Worm (Caenorhabditis elegans) whole organism, young adult: ENCODE results near the gene C02H6.3.
A peak's percentile ranks its signal among the peaks of the same experiment; 100 is the strongest.

ENCODE experiments used
- F22D6.2 ChIP-seq: sonication (generic microtip); optimal IDR thresholded peaks from 2 replicates; lab custom pipeline; 2016; ENCODE audit warnings: mild to moderate bottlenecking, missing genetic modification characterization, missing compliant biosample characterization
- F39B2.1 ChIP-seq: fragments of 200-800 bp; sonication (Bioruptor generic); IDR thresholded peaks from 2 replicates; pipeline ENCODE4 v1.3.6; 2022; ENCODE audit warnings: missing genetic modification reagents, missing genetic modification characterization, missing compliant biosample characterization
- F49E8.2 ChIP-seq: sonication (generic microtip); optimal IDR thresholded peaks from 3 replicates; lab custom pipeline; 2017; ENCODE audit warnings: missing genetic modification characterization, mild to moderate bottlenecking, missing compliant biosample characterization, antibody characterized with exemption, moderate library complexity; ENCODE audit not compliant: insufficient read depth
- K11D2.4 ChIP-seq: fragments of 200-800 bp; sonication (Bioruptor generic); IDR thresholded peaks from 2 replicates; pipeline ENCODE4 v1.3.6; 2022; ENCODE audit warnings: missing genetic modification reagents, missing genetic modification characterization, missing compliant biosample characterization
- K12H6.12 ChIP-seq: fragments of 200-800 bp; sonication (Bioruptor generic); optimal IDR thresholded peaks from 2 replicates; lab custom pipeline; 2018; ENCODE audit warnings: mild to moderate bottlenecking, missing genetic modification characterization, missing compliant biosample characterization
- Y53F4B.3 ChIP-seq: fragments of 200-800 bp; sonication (Bioruptor generic); IDR thresholded peaks from 2 replicates; pipeline ENCODE4 v1.3.6; 2022; ENCODE audit warnings: missing genetic modification reagents, missing genetic modification characterization, missing compliant biosample characterization
- Y53G8AR.9 ChIP-seq: fragments of 200-800 bp; sonication (Bioruptor generic); conservative IDR thresholded peaks from 2 replicates; pipeline ENCODE4 v1.3.6; 2022; ENCODE audit warnings: missing genetic modification reagents, missing genetic modification characterization, missing compliant biosample characterization
- Y56A3A.18 ChIP-seq: fragments of 200-800 bp; sonication (Bioruptor generic); IDR thresholded peaks from 2 replicates; pipeline ENCODE4 v1.3.6; 2022; ENCODE audit warnings: missing genetic modification reagents, missing genetic modification characterization, missing compliant biosample characterization
- Y67H2A.10 ChIP-seq: fragments of 200-800 bp; sonication (Bioruptor generic); conservative IDR thresholded peaks from 2 replicates; pipeline ENCODE4 v1.3.6; 2022; ENCODE audit warnings: missing genetic modification reagents, missing genetic modification characterization, missing compliant biosample characterization
- Y95B8A.8 ChIP-seq: fragments of 200-800 bp; sonication (Bioruptor generic); IDR thresholded peaks from 2 replicates; pipeline ENCODE4 v1.3.6; 2022; ENCODE audit warnings: missing genetic modification reagents, missing genetic modification characterization, missing compliant biosample characterization
- ama-1 ChIP-seq, 3 experiments: fragments of 150-350 bp in 1 of 3; sonication (generic microtip) in 2 of 3; optimal IDR thresholded peaks; 2 replicates each; lab custom pipeline; 2014 to 2018; ENCODE audit warnings: missing biosample characterization in 2 of 3, missing genetic modification characterization in 2 of 3, missing genetic modification reagents in 2 of 3
- aptf-3 ChIP-seq: fragments of 200-800 bp; sonication (Bioruptor generic); IDR thresholded peaks from 2 replicates; pipeline ENCODE4 v1.3.6; 2022; ENCODE audit warnings: missing genetic modification characterization, missing compliant biosample characterization
- atf-7 ChIP-seq: sonication (generic microtip); optimal IDR thresholded peaks from 2 replicates; lab custom pipeline; 2017; ENCODE audit warnings: mild to moderate bottlenecking, missing genetic modification characterization, missing compliant biosample characterization
- athp-1 ChIP-seq: sonication (generic microtip); optimal IDR thresholded peaks from 2 replicates; lab custom pipeline; 2017; ENCODE audit warnings: mild to moderate bottlenecking, missing genetic modification characterization, missing compliant biosample characterization
- attf-3 ChIP-seq: fragments of 200-800 bp; sonication (Bioruptor generic); conservative IDR thresholded peaks from 2 replicates; pipeline ENCODE4 v1.3.6; 2022; ENCODE audit warnings: missing genetic modification reagents, missing genetic modification characterization, missing compliant biosample characterization
- attf-5 ChIP-seq: fragments of 200-800 bp; sonication (Bioruptor generic); optimal IDR thresholded peaks from 2 replicates; lab custom pipeline; 2018; ENCODE audit warnings: mild to moderate bottlenecking, missing genetic modification characterization, missing compliant biosample characterization
- bed-1 ChIP-seq: fragments of 200-800 bp; sonication (Bioruptor generic); IDR thresholded peaks from 2 replicates; pipeline ENCODE4 v1.3.6; 2022; ENCODE audit warnings: missing genetic modification reagents, missing genetic modification characterization, missing compliant biosample characterization
- bed-2 ChIP-seq: fragments of 200-800 bp; sonication (Bioruptor generic); IDR thresholded peaks from 2 replicates; pipeline ENCODE4 v1.3.6; 2022; ENCODE audit warnings: missing genetic modification reagents, missing genetic modification characterization, missing compliant biosample characterization
- ccch-3 ChIP-seq: fragments of 200-800 bp; sonication (Bioruptor generic); optimal IDR thresholded peaks from 2 replicates; lab custom pipeline; 2018; ENCODE audit warnings: mild to moderate bottlenecking, missing genetic modification characterization, missing compliant biosample characterization
- cebp-1 ChIP-seq, 2 experiments: fragments of 200-800 bp in 1 of 2; sonication (Bioruptor generic) in 1 of 2; sonication (generic microtip) in 1 of 2; IDR thresholded peaks in 1 of 2; optimal IDR thresholded peaks in 1 of 2; 2 replicates each; pipeline versions ENCODE4 v1.3.6 to Lab custom; 2017 to 2022; ENCODE audit warnings: missing compliant biosample characterization in 2 of 2, missing genetic modification characterization in 2 of 2, mild to moderate bottlenecking in 1 of 2, missing genetic modification reagents in 1 of 2, moderate library complexity in 1 of 2
- ceh-40 ChIP-seq: fragments of 200-800 bp; sonication (Bioruptor generic); IDR thresholded peaks from 2 replicates; pipeline ENCODE4 v1.3.6; 2022; ENCODE audit warnings: missing genetic modification characterization, missing compliant biosample characterization
- ceh-91 ChIP-seq: fragments of 200-800 bp; sonication (Bioruptor generic); IDR thresholded peaks from 2 replicates; pipeline ENCODE4 v1.3.6; 2022; ENCODE audit warnings: missing genetic modification reagents, missing genetic modification characterization, missing compliant biosample characterization
- dpff-1 ChIP-seq: sonication (generic microtip); optimal IDR thresholded peaks from 2 replicates; lab custom pipeline; 2017; ENCODE audit warnings: mild to moderate bottlenecking, missing genetic modification characterization, missing compliant biosample characterization
- efl-1 ChIP-seq: fragments of 150-350 bp; optimal IDR thresholded peaks from 2 replicates; lab custom pipeline; 2014; ENCODE audit warnings: missing biosample characterization, missing genetic modification reagents, missing genetic modification characterization
- egl-18 ChIP-seq: fragments of 200-800 bp; sonication (Bioruptor generic); IDR thresholded peaks from 2 replicates; pipeline ENCODE4 v1.3.6; 2022; ENCODE audit warnings: missing genetic modification reagents, missing genetic modification characterization, missing compliant biosample characterization
- ekl-4 ChIP-seq: fragments of 200-800 bp; sonication (Bioruptor generic); IDR thresholded peaks from 2 replicates; pipeline ENCODE4 v1.3.6; 2022; ENCODE audit warnings: missing genetic modification reagents, missing genetic modification characterization, missing compliant biosample characterization
- fkh-3 ChIP-seq: sonication (generic microtip); optimal IDR thresholded peaks from 2 replicates; lab custom pipeline; 2016; ENCODE audit warnings: mild to moderate bottlenecking, missing genetic modification characterization, missing compliant biosample characterization
- him-1 ChIP-seq: sonication (generic microtip); optimal IDR thresholded peaks from 2 replicates; lab custom pipeline; 2016; ENCODE audit warnings: missing genotype, missing genetic modification reagents, missing genetic modification characterization, missing compliant biosample characterization
- hlh-12 ChIP-seq: sonication (generic microtip); optimal IDR thresholded peaks from 2 replicates; lab custom pipeline; 2016; ENCODE audit warnings: missing genetic modification characterization, missing compliant biosample characterization
- hmg-1.2 ChIP-seq: fragments of 200-800 bp; sonication (Bioruptor generic); IDR thresholded peaks from 2 replicates; pipeline ENCODE4 v1.3.6; 2022; ENCODE audit warnings: missing genetic modification reagents, missing genetic modification characterization, missing compliant biosample characterization
- hmg-20 ChIP-seq: fragments of 200-800 bp; sonication (Bioruptor generic); IDR thresholded peaks from 2 replicates; pipeline ENCODE4 v1.3.6; 2022; ENCODE audit warnings: missing genetic modification reagents, missing genetic modification characterization, missing compliant biosample characterization
- lag-1 ChIP-seq: fragments of 200-800 bp; sonication (Bioruptor generic); IDR thresholded peaks from 2 replicates; pipeline ENCODE4 v1.3.6; 2022; ENCODE audit warnings: missing genetic modification reagents, missing genetic modification characterization, missing compliant biosample characterization
- let-526 ChIP-seq: fragments of 200-800 bp; sonication (Bioruptor generic); IDR thresholded peaks from 2 replicates; pipeline ENCODE4 v1.3.6; 2022; ENCODE audit warnings: missing genetic modification reagents, missing genetic modification characterization, missing compliant biosample characterization
- lsy-27 ChIP-seq: sonication (generic microtip); optimal IDR thresholded peaks from 2 replicates; lab custom pipeline; 2017; ENCODE audit warnings: missing genetic modification characterization, mild to moderate bottlenecking, missing compliant biosample characterization, antibody characterized with exemption, missing genotype, borderline replicate concordance; ENCODE audit not compliant: insufficient read depth
- nfyb-1 ChIP-seq: fragments of 200-800 bp; sonication (Bioruptor generic); IDR thresholded peaks from 2 replicates; pipeline ENCODE4 v1.3.6; 2022; ENCODE audit warnings: missing genetic modification reagents, missing genetic modification characterization, missing compliant biosample characterization
- nhr-80 ChIP-seq: sonication (generic microtip); optimal IDR thresholded peaks from 2 replicates; lab custom pipeline; 2016; ENCODE audit warnings: missing genetic modification characterization, missing compliant biosample characterization
- rec-8 ChIP-seq, 2 experiments: sonication (generic microtip); optimal IDR thresholded peaks; 2 replicates each; lab custom pipeline; 2016; ENCODE audit warnings: mild to moderate bottlenecking in 2 of 2, missing genetic modification characterization in 2 of 2, missing genetic modification reagents in 2 of 2, missing genotype in 2 of 2, missing biosample characterization in 1 of 2, missing compliant biosample characterization in 1 of 2, moderate library complexity in 1 of 2
- rpc-1 ChIP-seq, 2 experiments: fragments of 150-350 bp in 1 of 2; sonication (generic microtip) in 1 of 2; optimal IDR thresholded peaks; 2 replicates each; lab custom pipeline; 2014 to 2018; ENCODE audit warnings: missing biosample characterization in 1 of 2, missing genetic modification characterization in 1 of 2, missing genetic modification reagents in 1 of 2, missing genotype in 1 of 2
- snpc-1.3 ChIP-seq: sonication (generic microtip); optimal IDR thresholded peaks from 2 replicates; lab custom pipeline; 2017; ENCODE audit warnings: missing genetic modification characterization, mild to moderate bottlenecking, missing compliant biosample characterization, antibody characterized with exemption, moderate library complexity, missing genotype, missing genetic modification reagents; ENCODE audit not compliant: insufficient read depth
- tbp1 ChIP-seq: fragments of 200-800 bp; sonication (Bioruptor generic); optimal IDR thresholded peaks from 2 replicates; lab custom pipeline; 2018; ENCODE audit warnings: mild to moderate bottlenecking, missing genetic modification characterization, missing compliant biosample characterization
- tlf-1 ChIP-seq: fragments of 200-800 bp; sonication (Bioruptor generic); optimal IDR thresholded peaks from 2 replicates; lab custom pipeline; 2018; ENCODE audit warnings: mild to moderate bottlenecking, missing genetic modification characterization, missing compliant biosample characterization
- zim-3 ChIP-seq: sonication (generic microtip); optimal IDR thresholded peaks from 2 replicates; lab custom pipeline; 2017; ENCODE audit warnings: mild to moderate bottlenecking, missing genetic modification characterization, moderate library complexity, missing compliant biosample characterization
- ztf-22 ChIP-seq: fragments of 200-800 bp; sonication (Bioruptor generic); optimal IDR thresholded peaks from 2 replicates; lab custom pipeline; 2018; ENCODE audit warnings: mild to moderate bottlenecking, missing genetic modification characterization, moderate library complexity, missing compliant biosample characterization
- ztf-28 ChIP-seq: fragments of 200-800 bp; sonication (Bioruptor generic); IDR thresholded peaks from 2 replicates; pipeline ENCODE4 v1.3.6; 2022; ENCODE audit warnings: missing genetic modification reagents, missing genetic modification characterization, missing compliant biosample characterization

Gene C02H6.3

DNA sequence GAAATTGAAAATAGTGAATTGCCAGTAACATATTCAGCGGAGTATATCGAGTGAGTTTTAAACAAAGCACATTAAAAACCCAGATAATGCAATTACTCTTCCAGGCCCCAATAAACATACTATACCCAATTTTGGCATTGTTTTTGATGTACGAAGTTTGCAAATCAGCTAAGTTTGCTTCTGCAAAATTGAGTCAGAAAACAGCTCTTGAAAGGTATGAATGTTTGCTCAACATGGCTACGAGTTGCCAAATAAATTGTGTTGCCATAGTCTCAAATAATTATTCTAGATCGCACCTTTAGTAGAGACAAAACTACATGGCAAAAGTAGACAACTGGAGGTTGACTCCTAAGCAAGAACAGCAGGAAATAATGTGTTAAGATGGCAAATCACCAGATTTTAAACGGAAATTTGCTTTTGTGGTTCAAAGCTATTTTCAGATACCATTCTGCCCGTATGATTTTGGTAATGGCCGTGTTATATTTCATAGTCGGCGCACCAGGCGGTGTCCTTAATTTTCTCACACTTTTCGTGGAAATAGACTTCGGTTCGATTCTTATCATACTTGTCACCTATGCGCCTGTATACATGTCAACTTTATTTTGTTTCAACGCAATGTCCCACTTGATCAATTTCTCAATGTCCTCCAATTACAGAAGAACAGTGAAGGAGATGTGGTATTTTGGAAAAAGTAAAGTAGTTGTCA lies 44.9 kb upstream of the C02H6.3 start (continued):
- peak; percentile 46 for TF ChIP-seq athp-1 (tag; lab: Kevin White, UChicago)
- no peak for TF ChIP-seq F22D6.2 (tag; lab: Kevin White, UChicago)
- no peak for TF ChIP-seq ztf-28 (GFP tag; lab: Robert Waterston, UW)
- no peak for TF ChIP-seq F39B2.1 (GFP tag; lab: Robert Waterston, UW)
- TF ChIP-seq fkh-3 = peak; percentile 1
- peak; percentile 53 for TF ChIP-seq tlf-1 (GFP tag; lab: Kevin White, UChicago)
- TF ChIP-seq egl-18 = no peak
- TF ChIP-seq Y53F4B.3 (GFP tag; lab: Robert Waterston, UW) = no peak
- TF ChIP-seq Y56A3A.18 (GFP tag; lab: Robert Waterston, UW) = peak; percentile 56
- no peak for TF ChIP-seq aptf-3
- no peak for TF ChIP-seq bed-2 (GFP tag; lab: Robert Waterston, UW)
- TF ChIP-seq bed-1 (GFP tag; lab: Robert Waterston, UW) = no peak
- TF ChIP-seq Y67H2A.10 = no peak
- TF ChIP-seq him-1 = no peak
- TF ChIP-seq atf-7 (tag; lab: Kevin White, UChicago) = peak; percentile 39
- TF ChIP-seq rpc-1 (optimal IDR thresholded peaks at IDR 0.05; lab: Kevin White, UChicago) = no peak
- no peak for TF ChIP-seq rpc-1 (tag; optimal IDR thresholded peaks at IDR 0.05; lab: Kevin White, UChicago)
- TF ChIP-seq hmg-1.2 (GFP tag; lab: Robert Waterston, UW) = peak; percentile 18; the same call in 1 of the 2 replicates
- no peak for TF ChIP-seq hlh-12 (tag; lab: Kevin White, UChicago)
- TF ChIP-seq zim-3 = peak; percentile 65
- no peak for TF ChIP-seq lag-1 (GFP tag; lab: Robert Waterston, UW)
- TF ChIP-seq lsy-27 = no peak
- TF ChIP-seq K12H6.12 (tag; lab: Kevin White, UChicago) = peak; percentile 2
- no peak for TF ChIP-seq ceh-91 (GFP tag; lab: Robert Waterston, UW)
- TF ChIP-seq rec-8 (tag; optimal IDR thresholded peaks at IDR 0.05; lab: Kevin White, UChicago) = no peak
- no peak for TF ChIP-seq dpff-1 (tag; lab: Kevin White, UChicago)
- TF ChIP-seq ccch-3 (GFP tag; lab: Kevin White, UChicago) = no peak
- TF ChIP-seq Y53G8AR.9 (GFP tag; lab: Robert Waterston, UW) = peak; percentile 91; the same call in 1 of the 2 replicates
- 0 out of 2 replicates have a peak, but pooled peaks have one; percentile 6 for TF ChIP-seq ceh-40 (GFP tag; lab: Robert Waterston, UW)
- TF ChIP-seq ztf-22 (GFP tag; lab: Kevin White, UChicago) = peak; percentile 63
- TF ChIP-seq ama-1 (optimal IDR thresholded peaks at IDR 0.05; lab: Kevin White, UChicago) = peak; percentile 88
- TF ChIP-seq ama-1 (GFP tag; optimal IDR thresholded peaks at IDR 0.05; lab: Kevin White, UChicago) = no peak
- no peak for TF ChIP-seq F49E8.2 (tag; lab: Kevin White, UChicago)
- TF ChIP-seq attf-3 (GFP tag; lab: Robert Waterston, UW) = no peak
- TF ChIP-seq tbp1 (GFP tag; lab: Kevin White, UChicago) = peak; percentile 38
- TF ChIP-seq snpc-1.3 (tag; lab: Kevin White, UChicago) = no peak
- TF ChIP-seq cebp-1 (GFP tag; IDR thresholded peaks at IDR 0.05; lab: Robert Waterston, UW) = no peak; the same call in 1 of the 2 replicates
- TF ChIP-seq cebp-1 (tag; optimal IDR thresholded peaks at IDR 0.05; lab: Kevin White, UChicago) = peak; percentile 70
- peak; percentile 63; the same call in 1 of the 2 replicates for TF ChIP-seq Y95B8A.8
- no peak; the same call in 1 of the 2 replicates for TF ChIP-seq K11D2.4 (GFP tag; lab: Robert Waterston, UW)
- TF ChIP-seq let-526 (GFP tag; lab: Robert Waterston, UW) = no peak
- peak; percentile 79 for TF ChIP-seq nfyb-1 (GFP tag; lab: Robert Waterston, UW)
- no peak for TF ChIP-seq hmg-20
- TF ChIP-seq efl-1 = no peak
- peak; percentile 58 for TF ChIP-seq nhr-80
- peak; percentile 50 for TF ChIP-seq attf-5
- TF ChIP-seq ekl-4 (GFP tag; lab: Robert Waterston, UW) = 0 out of 2 replicates have a peak, but pooled peaks have one; percentile 8
